Worm (Caenorhabditis elegans) whole organism, mixed stage, embryonic: ENCODE measurements around the gene hsp-3.

ENCODE experiments used
- ces-1 ChIP-seq: fragments of 150-350 bp; optimal IDR thresholded peaks from 2 replicates; lab custom pipeline; 2014; ENCODE audit warnings: missing biosample characterization, missing genetic modification reagents, missing genetic modification characterization
- cnd-1 ChIP-seq: fragments of 200-800 bp; sonication (Bioruptor generic); optimal IDR thresholded peaks from 2 replicates; lab custom pipeline; 2018; ENCODE audit warnings: mild to moderate bottlenecking, missing genetic modification characterization, missing compliant biosample characterization
- mls-2 ChIP-seq: sonication (generic microtip); optimal IDR thresholded peaks from 2 replicates; lab custom pipeline; 2016; ENCODE audit warnings: mild to moderate bottlenecking, missing genetic modification characterization, moderate library complexity, missing compliant biosample characterization
- nhr-12 ChIP-seq: fragments of 150-350 bp; optimal IDR thresholded peaks from 2 replicates; lab custom pipeline; 2014; ENCODE audit warnings: missing biosample characterization, missing genetic modification characterization
- nhr-76 ChIP-seq: sonication (generic microtip); optimal IDR thresholded peaks from 2 replicates; lab custom pipeline; 2017; ENCODE audit warnings: missing biosample characterization, missing genetic modification characterization
- unc-39 ChIP-seq: fragments of 150-350 bp; optimal IDR thresholded peaks from 2 replicates; lab custom pipeline; 2014; ENCODE audit warnings: missing biosample characterization, missing genetic modification characterization

- TF ChIP-seq mls-2 (tag; lab: Kevin White, UChicago): no peak
- no peak for TF ChIP-seq nhr-76
- no peak for TF ChIP-seq nhr-12 (tag; lab: Kevin White, UChicago)
- TF ChIP-seq unc-39 (tag; lab: Kevin White, UChicago): no peak
- no peak for TF ChIP-seq cnd-1 (tag; lab: Kevin White, UChicago)
- TF ChIP-seq ces-1: no peak
Observed at ce11 chrX:6075209-6075608, 16.7 kb downstream of the hsp-3 start, which contains the start of gene lgc-58.
